Fruit fly (Drosophila melanogaster) whole organism, embryonic: ENCODE results near the gene unc-45.

Experiments used
- ATbp ChIP-seq: fragments of 200-800 bp; sonication (Bioruptor generic); optimal IDR thresholded peaks from 2 replicates; lab custom pipeline; 2017; ENCODE audit warnings: missing biosample characterization, mild to moderate bottlenecking, missing genetic modification characterization, missing genetic modification reagents
- Abd-B ChIP-seq: fragments of 200-800 bp; sonication (Bioruptor generic); optimal IDR thresholded peaks from 2 replicates; lab custom pipeline; 2018; ENCODE audit warnings: missing biosample characterization, mild to moderate bottlenecking, missing genetic modification characterization, moderate library complexity
- CG10654 ChIP-seq: fragments of 200-800 bp; sonication (Bioruptor generic); optimal IDR thresholded peaks from 2 replicates; lab custom pipeline; 2016; ENCODE audit warnings: missing biosample characterization, missing genetic modification characterization
- CG12744 ChIP-seq: fragments of 200-800 bp; sonication (Bioruptor generic); optimal IDR thresholded peaks from 2 replicates; lab custom pipeline; 2016; ENCODE audit warnings: missing biosample characterization, missing genetic modification characterization
- CG14667 ChIP-seq: fragments of 200-800 bp; sonication (Bioruptor generic); IDR thresholded peaks from 2 replicates; pipeline ENCODE4 v1.3.6; 2022; ENCODE audit warnings: missing biosample characterization, missing genetic modification characterization
- CG18476 ChIP-seq: fragments of 200-800 bp; sonication (Bioruptor generic); optimal IDR thresholded peaks from 2 replicates; lab custom pipeline; 2016; ENCODE audit warnings: missing biosample characterization, mild to moderate bottlenecking, missing genetic modification characterization
- CG2678 ChIP-seq: fragments of 200-800 bp; sonication (Bioruptor generic); optimal IDR thresholded peaks from 3 replicates; lab custom pipeline; 2019; ENCODE audit warnings: missing biosample characterization, mild to moderate bottlenecking, missing genetic modification characterization, moderate library complexity
- CG31224 ChIP-seq: fragments of 200-800 bp; sonication (Bioruptor generic); IDR thresholded peaks from 2 replicates; pipeline ENCODE4 v1.3.6; 2022; ENCODE audit warnings: missing biosample characterization, missing genetic modification characterization
- CG31388 ChIP-seq: fragments of 200-800 bp; sonication (Bioruptor generic); optimal IDR thresholded peaks from 2 replicates; lab custom pipeline; 2016; ENCODE audit warnings: missing biosample characterization, missing genetic modification characterization
- CG4328 ChIP-seq: fragments of 200-800 bp; sonication (Bioruptor generic); optimal IDR thresholded peaks from 3 replicates; lab custom pipeline; 2017; ENCODE audit warnings: missing biosample characterization, missing genetic modification reagents, missing genetic modification characterization
- CG4404 ChIP-seq: fragments of 200-800 bp; sonication (Bioruptor generic); IDR thresholded peaks from 2 replicates; pipeline ENCODE4 v1.3.6; 2022; ENCODE audit warnings: missing biosample characterization, missing genetic modification characterization
- CG6813 ChIP-seq: fragments of 200-800 bp; sonication (Bioruptor generic); optimal IDR thresholded peaks from 2 replicates; lab custom pipeline; 2017; ENCODE audit warnings: missing biosample characterization, missing genetic modification characterization, mild to moderate bottlenecking, moderate library complexity, missing genetic modification reagents
- CG7357 ChIP-seq: fragments of 200-800 bp; sonication (Bioruptor generic); IDR thresholded peaks from 3 replicates; pipeline ENCODE4 v1.3.6; 2022; ENCODE audit warnings: missing biosample characterization, missing genetic modification characterization
- CG7987 ChIP-seq: fragments of 200-800 bp; sonication (Bioruptor generic); optimal IDR thresholded peaks from 2 replicates; lab custom pipeline; 2018; ENCODE audit warnings: missing biosample characterization, mild to moderate bottlenecking, missing genetic modification characterization, moderate library complexity
- D19A ChIP-seq: fragments of 200-800 bp; optimal IDR thresholded peaks from 3 replicates; lab custom pipeline; 2019; ENCODE audit warnings: missing biosample characterization, mild to moderate bottlenecking, missing genetic modification characterization, moderate library complexity
- Dfd ChIP-seq, 2 experiments: fragments of >200 bp; optimal IDR thresholded peaks; 2 replicates each; lab custom pipeline; 2017; ENCODE audit warnings: missing biosample characterization in 2 of 2, missing genetic modification characterization in 2 of 2
- Hr51 ChIP-seq, 2 experiments: fragments of 200-800 bp; sonication (Bioruptor generic); optimal IDR thresholded peaks; 2 replicates in 1 of 2; 3 replicates in 1 of 2; lab custom pipeline; 2016 to 2018; ENCODE audit warnings: missing biosample characterization in 2 of 2, missing genetic modification characterization in 2 of 2, mild to moderate bottlenecking in 1 of 2, moderate library complexity in 1 of 2
- Lhr ChIP-seq: fragments of 200-800 bp; sonication (Bioruptor generic); optimal IDR thresholded peaks from 3 replicates; lab custom pipeline; 2017; ENCODE audit warnings: mild to moderate bottlenecking, missing biosample characterization, missing genetic modification reagents, missing genetic modification characterization
- MESR4 ChIP-seq: fragments of 200-800 bp; sonication (Bioruptor generic); optimal IDR thresholded peaks from 2 replicates; lab custom pipeline; 2018; ENCODE audit warnings: missing biosample characterization, mild to moderate bottlenecking, missing genetic modification characterization, moderate library complexity
- MTF-1 ChIP-seq: fragments of 200-800 bp; sonication (Bioruptor generic); optimal IDR thresholded peaks from 2 replicates; lab custom pipeline; 2018; ENCODE audit warnings: missing biosample characterization, mild to moderate bottlenecking, missing genetic modification characterization, borderline replicate concordance
- Med ChIP-seq: fragments of 200-800 bp; sonication (Bioruptor generic); peaks from one replicate; lab custom pipeline; 2016; ENCODE audit warnings: missing biosample characterization, missing genetic modification characterization, mild to moderate bottlenecking, inconsistent platforms, moderate library complexity
- NC2β ChIP-seq: fragments of 200-800 bp; sonication (Bioruptor generic); optimal IDR thresholded peaks from 2 replicates; lab custom pipeline; 2016; ENCODE audit warnings: missing biosample characterization, missing genetic modification characterization
- Poxn ChIP-seq: fragments of 200-800 bp; sonication (Bioruptor generic); IDR thresholded peaks from 2 replicates; pipeline ENCODE4 v1.3.6; 2022; ENCODE audit warnings: missing biosample characterization, missing genetic modification characterization
- Scr ChIP-seq: fragments of 200-800 bp; sonication (Bioruptor generic); IDR thresholded peaks from 2 replicates; pipeline ENCODE4 v1.3.6; 2022; ENCODE audit warnings: missing biosample characterization, missing genetic modification characterization; ENCODE audit not compliant: partially characterized antibody
- TFAM ChIP-seq: fragments of 200-800 bp; sonication (Bioruptor generic); optimal IDR thresholded peaks from 2 replicates; lab custom pipeline; 2017; ENCODE audit warnings: missing biosample characterization, missing genetic modification characterization, inconsistent platforms
- Xrp1 ChIP-seq: fragments of 200-800 bp; sonication (Bioruptor generic); IDR thresholded peaks from 2 replicates; pipeline ENCODE4 v1.3.6; 2022; ENCODE audit warnings: missing biosample characterization, missing genetic modification characterization
- al ChIP-seq: fragments of 200-800 bp; sonication (Bioruptor generic); IDR thresholded peaks from 2 replicates; pipeline ENCODE4 v1.3.6; 2022; ENCODE audit warnings: missing biosample characterization, missing genetic modification characterization
- caup ChIP-seq: fragments of 200-800 bp; sonication (Bioruptor generic); optimal IDR thresholded peaks from 3 replicates; lab custom pipeline; 2017; ENCODE audit warnings: missing biosample characterization, mild to moderate bottlenecking, missing genetic modification characterization, moderate library complexity; ENCODE audit not compliant: severe bottlenecking
- crol ChIP-seq: fragments of 200-800 bp; sonication (Bioruptor generic); IDR thresholded peaks from 2 replicates; pipeline ENCODE4 v1.3.6; 2022; ENCODE audit warnings: missing biosample characterization, missing genetic modification characterization
- dati ChIP-seq: fragments of 200-800 bp; sonication (Bioruptor generic); IDR thresholded peaks from 2 replicates; pipeline ENCODE4 v1.3.6; 2022; ENCODE audit warnings: missing biosample characterization, missing genetic modification characterization
- ems ChIP-seq: fragments of 200-800 bp; sonication (Bioruptor generic); optimal IDR thresholded peaks from 3 replicates; lab custom pipeline; 2016; ENCODE audit warnings: missing biosample characterization, missing genetic modification characterization
- en ChIP-seq: fragments of 200-800 bp; sonication (Bioruptor generic); optimal IDR thresholded peaks from 2 replicates; lab custom pipeline; 2016; ENCODE audit warnings: missing biosample characterization, missing genetic modification characterization
- ewg ChIP-seq: fragments of 200-800 bp; sonication (Bioruptor generic); optimal IDR thresholded peaks from 3 replicates; lab custom pipeline; 2017; ENCODE audit warnings: mild to moderate bottlenecking, missing biosample characterization, missing genetic modification reagents, missing genetic modification characterization
- fd64A ChIP-seq: fragments of 200-800 bp; sonication (Bioruptor generic); optimal IDR thresholded peaks from 3 replicates; lab custom pipeline; 2018; ENCODE audit warnings: missing biosample characterization, mild to moderate bottlenecking, missing genetic modification characterization
- ftz-f1 ChIP-seq: fragments of 200-800 bp; sonication (Bioruptor generic); optimal IDR thresholded peaks from 2 replicates; lab custom pipeline; 2016; ENCODE audit warnings: missing biosample characterization, missing genetic modification characterization
- kni ChIP-seq: fragments of 200-800 bp; sonication (Bioruptor generic); optimal IDR thresholded peaks from 3 replicates; lab custom pipeline; 2017; ENCODE audit warnings: mild to moderate bottlenecking, missing biosample characterization, missing genetic modification reagents, missing genetic modification characterization
- lab ChIP-seq: fragments of 200-800 bp; sonication (Bioruptor generic); optimal IDR thresholded peaks from 3 replicates; lab custom pipeline; 2017; ENCODE audit warnings: missing biosample characterization, missing genetic modification characterization, mild to moderate bottlenecking, moderate library complexity, missing genetic modification reagents
- lilli ChIP-seq: fragments of 200-800 bp; sonication (Bioruptor generic); optimal IDR thresholded peaks from 3 replicates; lab custom pipeline; 2016; ENCODE audit warnings: missing biosample characterization, missing genetic modification characterization
- nerfin-1 ChIP-seq: fragments of 200-800 bp; sonication (Bioruptor generic); optimal IDR thresholded peaks from 3 replicates; lab custom pipeline; 2019; ENCODE audit warnings: missing biosample characterization, mild to moderate bottlenecking, missing genetic modification characterization, moderate library complexity
- nom ChIP-seq: fragments of 200-800 bp; sonication (Bioruptor generic); optimal IDR thresholded peaks from 2 replicates; lab custom pipeline; 2017; ENCODE audit warnings: missing biosample characterization, missing genetic modification characterization, mild to moderate bottlenecking, moderate library complexity, missing genetic modification reagents
- pnt ChIP-seq: fragments of 200-800 bp; sonication (Bioruptor generic); optimal IDR thresholded peaks from 3 replicates; lab custom pipeline; 2016; ENCODE audit warnings: missing biosample characterization, missing genetic modification characterization
- pum ChIP-seq: fragments of 200-800 bp; sonication (Bioruptor generic); optimal IDR thresholded peaks from 2 replicates; lab custom pipeline; 2016; ENCODE audit warnings: missing biosample characterization, missing genetic modification characterization
- row ChIP-seq: fragments of 200-800 bp; sonication (Bioruptor generic); IDR thresholded peaks from 3 replicates; pipeline ENCODE4 v1.3.6; 2022; ENCODE audit warnings: missing biosample characterization, missing genetic modification characterization
- sens ChIP-seq: fragments of 200-800 bp; sonication (Bioruptor generic); peaks from one replicate; lab custom pipeline; 2016; ENCODE audit warnings: missing biosample characterization, missing genetic modification characterization
- seq ChIP-seq: fragments of 200-800 bp; sonication (Bioruptor generic); IDR thresholded peaks from 2 replicates; pipeline ENCODE4 v1.3.6; 2022; ENCODE audit warnings: missing biosample characterization, missing genetic modification characterization
- unc-4 ChIP-seq: fragments of 200-800 bp; sonication (Bioruptor generic); IDR thresholded peaks from 2 replicates; pipeline ENCODE4 v1.3.6; 2022; ENCODE audit warnings: missing biosample characterization, missing genetic modification characterization; ENCODE audit not compliant: partially characterized antibody
- vnd ChIP-seq: fragments of 200-800 bp; sonication (Bioruptor generic); IDR thresholded peaks from 3 replicates; pipeline ENCODE4 v1.3.6; 2022; ENCODE audit warnings: missing biosample characterization, missing genetic modification characterization; ENCODE audit not compliant: partially characterized antibody
- wdn ChIP-seq: fragments of 200-800 bp; sonication (Bioruptor generic); IDR thresholded peaks from 2 replicates; pipeline ENCODE4 v1.3.6; 2022; ENCODE audit warnings: missing biosample characterization, missing genetic modification characterization
- zfh1 ChIP-seq: fragments of 200-800 bp; sonication (Bioruptor generic); IDR thresholded peaks from 3 replicates; pipeline ENCODE4 v1.3.6; 2022; ENCODE audit warnings: missing biosample characterization, missing genetic modification characterization
- zfh2 ChIP-seq: fragments of 200-800 bp; sonication (Bioruptor generic); optimal IDR thresholded peaks from 2 replicates; lab custom pipeline; 2016; ENCODE audit warnings: missing biosample characterization, missing genetic modification characterization

unc-45 gene

DNA sequence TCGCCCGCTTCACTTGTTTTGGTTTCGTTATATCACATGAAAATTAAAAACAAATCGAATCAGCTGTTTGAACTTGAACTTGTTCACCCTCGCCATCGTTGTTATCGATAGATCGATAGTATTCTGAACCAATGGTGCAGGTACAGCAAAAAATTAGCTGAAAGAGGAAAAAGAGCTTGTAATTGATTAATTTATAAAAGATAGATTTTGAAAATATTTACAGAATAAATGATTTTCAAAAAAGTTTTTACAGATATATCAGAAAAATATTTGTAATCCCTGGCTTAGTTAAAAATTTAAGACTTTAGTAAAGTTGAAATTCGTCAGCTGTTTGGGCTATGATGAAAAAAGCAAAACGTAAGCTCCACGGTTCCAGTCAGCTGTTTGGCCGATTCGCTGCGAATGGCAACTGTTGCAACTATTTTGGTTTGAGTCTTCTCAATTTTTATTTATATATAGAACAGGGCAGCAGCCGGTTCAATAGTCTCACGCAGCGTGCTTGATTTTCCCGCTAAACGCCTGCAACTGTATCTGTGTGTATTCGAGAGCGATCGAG, at the start of gene unc-45, which contains the start of gene CG11035:
unc-45 (plus strand) TSS at position 379 of the 556 bp plus-strand sequence.
CG11035 (minus strand) TSS at position 87 of the 556 bp plus-strand sequence.
- TF ChIP-seq ftz-f1 (peak; percentile 27), Poxn (GFP tag; lab: Robert Waterston, UW) (no peak), CG7357 (GFP tag; lab: Robert Waterston, UW) (no peak), Med (peak; percentile 50), zfh2 (GFP tag; lab: Kevin White, UChicago) (no peak), CG14667 (GFP tag; lab: Robert Waterston, UW) (no peak), nom (GFP tag; lab: Kevin White, UChicago) (peak; percentile 24), NC2β (GFP tag; lab: Kevin White, UChicago) (peak; percentile 11), MESR4 (no peak), Xrp1 (peak; percentile 38), zfh1 (no peak), seq (GFP tag; lab: Robert Waterston, UW) (no peak), kni (GFP tag; lab: Kevin White, UChicago) (peak; percentile 64), Scr (peak; percentile 81), al (GFP tag; lab: Robert Waterston, UW) (peak; percentile 35; the same call in 1 of the 2 replicates), ewg (no peak), CG4404 (GFP tag; lab: Robert Waterston, UW) (no peak), CG31388 (no peak), wdn (GFP tag; lab: Robert Waterston, UW) (no peak), caup (GFP tag; lab: Kevin White, UChicago) (no peak), CG12744 (no peak), Lhr (GFP tag; lab: Kevin White, UChicago) (peak; percentile 35), D19A (tag; lab: Kevin White, UChicago) (peak; percentile 41), TFAM (GFP tag; lab: Kevin White, UChicago) (no peak), CG18476 (GFP tag; lab: Kevin White, UChicago) (peak; percentile 15), CG6813 (no peak), row (peak; percentile 91), Abd-B (GFP tag; lab: Kevin White, UChicago) (peak; percentile 42), pnt (GFP tag; lab: Kevin White, UChicago) (no peak), sens (peak; percentile 87), en (GFP tag; lab: Kevin White, UChicago) (no peak), lilli (GFP tag; lab: Kevin White, UChicago) (peak; percentile 40), CG7987 (GFP tag; lab: Kevin White, UChicago) (no peak), crol (GFP tag; lab: Robert Waterston, UW) (no peak), CG10654 (GFP tag; lab: Kevin White, UChicago) (peak; percentile 16), Hr51 (GFP tag; optimal IDR thresholded peaks at IDR 0.05; lab: Kevin White, UChicago) (peak in 1 of 2 experiments; percentile 19), lab (no peak), Dfd (GFP tag; optimal IDR thresholded peaks at IDR 0.05; lab: Kevin White, UChicago) (no peak), nerfin-1 (tag; lab: Kevin White, UChicago) (peak; percentile 34), CG31224 (GFP tag; lab: Robert Waterston, UW) (no peak), ems (GFP tag; lab: Kevin White, UChicago) (no peak), dati (no peak), vnd (GFP tag; lab: Robert Waterston, UW) (peak; percentile 61; the same call in 2 of the 3 replicates), unc-4 (GFP tag; lab: Robert Waterston, UW) (peak; percentile 78), MTF-1 (no peak), CG4328 (GFP tag; lab: Kevin White, UChicago) (peak; percentile 54), CG2678 (tag; lab: Kevin White, UChicago) (no peak), fd64A (no peak), ATbp (GFP tag; lab: Kevin White, UChicago) (no peak), pum (GFP tag; lab: Kevin White, UChicago) (peak; percentile 50)
